Worm (Caenorhabditis elegans) whole organism, L4 larva: ENCODE measurements around the gene B0001.4.
A peak's percentile ranks its signal among the peaks of the same experiment; 100 is the strongest.
"Not testable (repeated sequence)": the region's sequence is repeated elsewhere in the genome, so short reads cannot be mapped to it uniquely, and the experiment has no call there.

Experiments
- F49E8.2 ChIP-seq: sonication (generic microtip); optimal IDR thresholded peaks from 2 replicates; lab custom pipeline; 2016; ENCODE audit warnings: missing compliant biosample characterization, mild to moderate bottlenecking, missing genetic modification characterization, borderline replicate concordance
- Y105C5A.15 ChIP-seq: fragments of 200-800 bp; sonication (Bioruptor generic); IDR thresholded peaks from 2 replicates; pipeline ENCODE4 v1.3.6; 2022; ENCODE audit warnings: missing genetic modification characterization, missing compliant biosample characterization
- ZK337.2 ChIP-seq: fragments of 200-800 bp; sonication (Bioruptor generic); IDR thresholded peaks from 2 replicates; pipeline ENCODE4 v1.3.6; 2022; ENCODE audit warnings: missing genetic modification reagents, missing genetic modification characterization, missing compliant biosample characterization
- aha-1 ChIP-seq: fragments of 150-350 bp; peaks from one replicate; lab custom pipeline; 2014; ENCODE audit warnings: missing biosample characterization, missing genetic modification characterization
- ceh-32 ChIP-seq: sonication (generic microtip); optimal IDR thresholded peaks from 2 replicates; lab custom pipeline; 2016; ENCODE audit warnings: mild to moderate bottlenecking, missing genetic modification characterization, missing compliant biosample characterization; ENCODE audit not compliant: poor library complexity
- ceh-62 ChIP-seq: sonication (generic microtip); optimal IDR thresholded peaks from 2 replicates; lab custom pipeline; 2017; ENCODE audit warnings: missing biosample characterization, missing genetic modification characterization
- ceh-82 ChIP-seq: sonication (generic microtip); optimal IDR thresholded peaks from 2 replicates; lab custom pipeline; 2017; ENCODE audit warnings: missing biosample characterization, missing genetic modification characterization
- ctbp-1 ChIP-seq: fragments of 200-800 bp; sonication (Bioruptor generic); IDR thresholded peaks from 2 replicates; pipeline ENCODE4 v1.3.6; 2022; ENCODE audit warnings: missing genetic modification reagents, missing genetic modification characterization, missing compliant biosample characterization
- daf-16 ChIP-seq, 3 experiments: sonication (generic microtip); optimal IDR thresholded peaks; 2 replicates each; lab custom pipeline; 2016 to 2017; ENCODE audit warnings: missing genetic modification characterization in 3 of 3, missing genetic modification reagents in 3 of 3, mild to moderate bottlenecking in 2 of 3, missing compliant biosample characterization in 2 of 3, missing biosample characterization in 1 of 3, moderate library complexity in 1 of 3
- daf-8 ChIP-seq: fragments of 200-800 bp; sonication (Bioruptor generic); IDR thresholded peaks from 2 replicates; pipeline ENCODE4 v1.3.6; 2022; ENCODE audit warnings: missing genetic modification characterization, missing compliant biosample characterization
- dmd-6 ChIP-seq: fragments of 200-800 bp; sonication (Bioruptor generic); IDR thresholded peaks from 2 replicates; pipeline ENCODE4 v1.3.6; 2022; ENCODE audit warnings: missing genetic modification reagents, missing genetic modification characterization, missing compliant biosample characterization
- dmd-9 ChIP-seq: fragments of 200-800 bp; sonication (Bioruptor generic); IDR thresholded peaks from 2 replicates; pipeline ENCODE4 v1.3.6; 2022; ENCODE audit warnings: missing genetic modification reagents, missing genetic modification characterization, missing compliant biosample characterization
- dve-1 ChIP-seq: sonication (generic microtip); optimal IDR thresholded peaks from 2 replicates; lab custom pipeline; 2017; ENCODE audit warnings: antibody characterized with exemption, mild to moderate bottlenecking, missing genetic modification characterization, missing compliant biosample characterization; ENCODE audit not compliant: insufficient read depth
- egl-43 ChIP-seq: fragments of 200-800 bp; sonication (Bioruptor generic); IDR thresholded peaks from 2 replicates; pipeline ENCODE4 v1.3.6; 2022; ENCODE audit warnings: missing genetic modification reagents, missing genetic modification characterization, missing compliant biosample characterization
- hlh-11 ChIP-seq: fragments of 200-800 bp; sonication (Bioruptor generic); optimal IDR thresholded peaks from 2 replicates; lab custom pipeline; 2018; ENCODE audit warnings: mild to moderate bottlenecking, missing genetic modification characterization, missing compliant biosample characterization
- hlh-30 ChIP-seq: sonication (generic microtip); optimal IDR thresholded peaks from 2 replicates; lab custom pipeline; 2017; ENCODE audit warnings: antibody characterized with exemption, mild to moderate bottlenecking, missing genetic modification characterization, missing compliant biosample characterization; ENCODE audit not compliant: insufficient read depth
- hmg-1.1 ChIP-seq: fragments of 200-800 bp; sonication (Bioruptor generic); IDR thresholded peaks from 2 replicates; pipeline ENCODE4 v1.3.6; 2022; ENCODE audit warnings: missing genetic modification reagents, missing genetic modification characterization, missing compliant biosample characterization
- lim-7 ChIP-seq: fragments of 200-800 bp; sonication (Bioruptor generic); IDR thresholded peaks from 2 replicates; pipeline ENCODE4 v1.3.6; 2022; ENCODE audit warnings: missing genetic modification characterization, missing compliant biosample characterization
- lin-1 ChIP-seq: fragments of 200-800 bp; sonication (Bioruptor generic); IDR thresholded peaks from 2 replicates; pipeline ENCODE4 v1.3.6; 2022; ENCODE audit warnings: missing genetic modification reagents, missing genetic modification characterization, missing compliant biosample characterization
- lin-38 ChIP-seq: fragments of 200-800 bp; sonication (Bioruptor generic); IDR thresholded peaks from 2 replicates; pipeline ENCODE4 v1.3.6; 2022; ENCODE audit warnings: missing genetic modification reagents, missing genetic modification characterization, missing compliant biosample characterization
- lir-3 ChIP-seq: sonication (generic microtip); optimal IDR thresholded peaks from 2 replicates; lab custom pipeline; 2016; ENCODE audit warnings: mild to moderate bottlenecking, missing genetic modification characterization, missing compliant biosample characterization
- lsy-2 ChIP-seq, 2 experiments: fragments of 150-350 bp in 1 of 2; sonication (generic microtip) in 1 of 2; optimal IDR thresholded peaks; 2 replicates each; lab custom pipeline; 2014 to 2017; ENCODE audit warnings: missing biosample characterization in 2 of 2, missing genetic modification characterization in 2 of 2
- madf-5 ChIP-seq, 2 experiments: fragments of 200-800 bp; sonication (Bioruptor generic); IDR thresholded peaks; 2 replicates each; pipeline ENCODE4 v1.3.6; 2022; ENCODE audit warnings: missing compliant biosample characterization in 2 of 2, missing genetic modification characterization in 2 of 2
- mdt-29 ChIP-seq: fragments of 200-800 bp; sonication (Bioruptor generic); IDR thresholded peaks from 2 replicates; pipeline ENCODE4 v1.3.6; 2022; ENCODE audit warnings: missing genetic modification reagents, missing genetic modification characterization, missing compliant biosample characterization
- mep-1 ChIP-seq: fragments of 150-350 bp; sonication (generic microtip); optimal IDR thresholded peaks from 3 replicates; lab custom pipeline; 2014; ENCODE audit warnings: missing biosample characterization, missing genetic modification characterization
- nhr-102 ChIP-seq: sonication (generic microtip); optimal IDR thresholded peaks from 2 replicates; lab custom pipeline; 2016; ENCODE audit warnings: mild to moderate bottlenecking, missing genetic modification characterization, moderate library complexity, missing compliant biosample characterization
- nhr-11 ChIP-seq: fragments of 150-350 bp; optimal IDR thresholded peaks from 2 replicates; lab custom pipeline; 2014; ENCODE audit warnings: missing biosample characterization, missing genetic modification characterization
- nhr-111 ChIP-seq: fragments of 200-800 bp; sonication (Bioruptor generic); optimal IDR thresholded peaks from 2 replicates; lab custom pipeline; 2018; ENCODE audit warnings: mild to moderate bottlenecking, missing genetic modification characterization, missing compliant biosample characterization
- nhr-25 ChIP-seq: sonication (generic microtip); optimal IDR thresholded peaks from 2 replicates; lab custom pipeline; 2017; ENCODE audit warnings: missing genetic modification characterization, mild to moderate bottlenecking, missing compliant biosample characterization, antibody characterized with exemption, moderate library complexity, borderline replicate concordance; ENCODE audit not compliant: insufficient read depth
- nhr-28 ChIP-seq: fragments of 150-350 bp; optimal IDR thresholded peaks from 2 replicates; lab custom pipeline; 2014; ENCODE audit warnings: missing biosample characterization, missing genetic modification characterization
- nhr-48 ChIP-seq: sonication (generic microtip); optimal IDR thresholded peaks from 2 replicates; lab custom pipeline; 2016; ENCODE audit warnings: mild to moderate bottlenecking, missing genetic modification characterization, missing compliant biosample characterization
- nhr-76 ChIP-seq: fragments of 150-350 bp; optimal IDR thresholded peaks from 2 replicates; lab custom pipeline; 2014; ENCODE audit warnings: missing biosample characterization, missing genetic modification characterization
- pha-4 ChIP-seq, 2 experiments: fragments of 150-350 bp in 1 of 2; fragments of 200-800 bp in 1 of 2; sonication (Bioruptor generic) in 1 of 2; IDR thresholded peaks in 1 of 2; optimal IDR thresholded peaks in 1 of 2; 2 replicates each; pipeline versions ENCODE4 v1.3.6 to Lab custom; 2014 to 2022; ENCODE audit warnings: missing genetic modification characterization in 2 of 2, missing genetic modification reagents in 2 of 2, missing biosample characterization in 1 of 2, missing compliant biosample characterization in 1 of 2
- php-3 ChIP-seq: fragments of 200-800 bp; sonication (Bioruptor generic); IDR thresholded peaks from 2 replicates; pipeline ENCODE4 v1.3.6; 2022; ENCODE audit warnings: missing genetic modification reagents, missing genetic modification characterization, missing compliant biosample characterization
- rbr-2 ChIP-seq: sonication (generic microtip); optimal IDR thresholded peaks from 2 replicates; lab custom pipeline; 2016; ENCODE audit warnings: missing genotype, missing genetic modification characterization, missing compliant biosample characterization
- sdz-12 ChIP-seq: fragments of 200-800 bp; sonication (Bioruptor generic); optimal IDR thresholded peaks from 2 replicates; lab custom pipeline; 2018; ENCODE audit warnings: mild to moderate bottlenecking, missing genetic modification characterization, missing compliant biosample characterization
- set-16 ChIP-seq: fragments of 200-800 bp; sonication (Bioruptor generic); IDR thresholded peaks from 2 replicates; pipeline ENCODE4 v1.3.6; 2022; ENCODE audit warnings: missing genetic modification reagents, missing genetic modification characterization, missing compliant biosample characterization
- unc-130 ChIP-seq: sonication (generic microtip); optimal IDR thresholded peaks from 2 replicates; lab custom pipeline; 2016; ENCODE audit warnings: missing genetic modification reagents, missing genetic modification characterization, missing compliant biosample characterization
- vab-7 ChIP-seq: fragments of 200-800 bp; sonication (Bioruptor generic); IDR thresholded peaks from 2 replicates; pipeline ENCODE4 v1.3.6; 2022; ENCODE audit warnings: missing genetic modification reagents, missing genetic modification characterization, missing compliant biosample characterization
- ztf-7 ChIP-seq: fragments of 150-350 bp; optimal IDR thresholded peaks from 2 replicates; lab custom pipeline; 2014; ENCODE audit warnings: missing biosample characterization, missing genetic modification characterization

The B0001.4 gene

DNA sequence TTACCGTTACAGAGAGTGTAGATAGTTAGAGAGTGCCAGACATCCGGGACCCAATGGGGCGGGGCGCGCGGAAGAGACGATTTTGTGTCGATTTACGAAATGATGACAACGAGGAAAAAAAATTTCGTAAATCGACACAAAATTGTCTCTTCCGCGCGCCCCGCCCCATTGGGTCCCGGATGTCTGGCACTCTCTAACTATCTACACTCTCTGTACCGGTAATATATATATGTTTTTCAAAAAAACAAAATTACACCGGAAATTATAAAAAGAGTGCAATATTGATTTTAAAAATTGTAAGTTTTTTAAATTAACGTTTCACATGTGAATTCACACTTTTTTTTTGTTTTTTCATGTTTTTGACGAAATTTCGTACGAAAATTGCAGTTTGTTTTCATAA lies at the start of gene B0001.4:
B0001.4 (minus strand) TSS at position 101 of the 400 bp plus-strand sequence.
- TF ChIP-seq vab-7; nhr-48 (tag; lab: Kevin White, UChicago); ceh-82 (tag; lab: Kevin White, UChicago): not testable (repeated sequence)

DNA sequence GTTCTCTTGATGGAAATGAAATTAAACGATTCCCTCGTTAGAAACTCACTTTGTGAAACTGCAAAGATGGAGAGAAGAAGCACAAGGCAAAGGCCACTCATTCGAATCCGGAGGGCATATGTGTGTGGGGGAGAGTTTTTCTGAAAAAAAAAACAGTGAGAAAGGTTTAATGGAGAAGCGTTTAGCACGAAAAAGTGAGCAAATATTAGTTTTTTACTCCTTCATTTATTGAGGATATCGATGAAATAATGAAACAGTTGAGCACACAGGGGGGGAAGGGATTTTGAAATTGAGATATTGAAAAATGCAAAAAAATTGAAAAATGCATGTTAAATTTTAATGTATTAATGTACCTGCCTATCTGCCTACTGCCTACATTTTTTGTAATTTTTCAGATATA lies 40.2 kb upstream of the B0001.4 start, which contains the start of gene nlr-1:
nlr-1 (minus strand) TSS at position 101 of the 400 bp plus-strand sequence.
- TF ChIP-seq hlh-11 (tag; lab: Kevin White, UChicago); ZK337.2 (GFP tag; lab: Robert Waterston, UW); dmd-9 (GFP tag; lab: Robert Waterston, UW): not testable (repeated sequence)

DNA sequence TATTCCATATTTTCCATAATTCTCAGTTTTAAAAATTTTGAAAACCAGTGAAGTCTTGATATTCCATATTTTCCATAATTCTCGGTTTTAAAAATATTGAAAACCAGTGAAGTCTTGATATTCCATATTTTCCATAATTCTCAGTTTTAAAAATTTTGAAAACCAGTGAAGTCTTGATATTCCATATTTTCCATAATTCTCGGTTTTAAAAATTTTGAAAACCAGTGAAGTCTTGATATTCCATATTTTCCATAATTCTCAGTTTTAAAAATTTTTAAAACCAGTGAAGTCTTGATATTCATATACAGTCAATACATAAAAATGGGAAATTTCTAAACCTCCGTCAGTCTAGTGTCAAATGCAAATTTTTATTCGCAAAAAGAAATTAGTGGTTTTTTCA lies 32.4 kb upstream of the B0001.4 start:
- TF ChIP-seq lim-7 (0 out of 2 replicates have a peak, but pooled peaks have one; percentile 40), madf-5 (GFP tag; IDR thresholded peaks at IDR 0.05; lab: Robert Waterston, UW) (peak in 1 of 2 experiments; percentile 78; a peak in 2 of 4 replicates)

DNA sequence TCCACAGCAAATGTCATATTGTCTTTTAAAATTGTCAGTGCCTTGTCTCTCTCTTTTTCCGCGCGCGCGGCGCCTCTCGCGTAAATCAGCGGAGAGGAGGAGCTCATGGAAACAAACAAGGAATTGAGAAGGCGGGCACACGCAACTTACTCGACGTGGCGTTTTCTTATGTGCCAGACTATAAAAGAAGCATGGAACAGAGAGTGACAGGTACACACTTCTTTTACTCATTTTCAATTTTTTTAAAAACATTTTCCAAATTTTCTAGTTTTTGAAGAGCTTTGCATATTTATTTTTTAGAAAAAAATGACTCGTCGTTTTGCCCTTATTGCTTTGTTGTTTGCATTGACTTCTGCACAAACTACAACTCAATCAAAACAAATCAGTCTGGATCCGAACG lies 30.0 kb upstream of the B0001.4 start, which contains the start of gene F20B10.3:
F20B10.3 (plus strand) TSS at position 301 of the 400 bp plus-strand sequence.
- TF ChIP-seq php-3 (GFP tag; lab: Robert Waterston, UW) = no peak

DNA sequence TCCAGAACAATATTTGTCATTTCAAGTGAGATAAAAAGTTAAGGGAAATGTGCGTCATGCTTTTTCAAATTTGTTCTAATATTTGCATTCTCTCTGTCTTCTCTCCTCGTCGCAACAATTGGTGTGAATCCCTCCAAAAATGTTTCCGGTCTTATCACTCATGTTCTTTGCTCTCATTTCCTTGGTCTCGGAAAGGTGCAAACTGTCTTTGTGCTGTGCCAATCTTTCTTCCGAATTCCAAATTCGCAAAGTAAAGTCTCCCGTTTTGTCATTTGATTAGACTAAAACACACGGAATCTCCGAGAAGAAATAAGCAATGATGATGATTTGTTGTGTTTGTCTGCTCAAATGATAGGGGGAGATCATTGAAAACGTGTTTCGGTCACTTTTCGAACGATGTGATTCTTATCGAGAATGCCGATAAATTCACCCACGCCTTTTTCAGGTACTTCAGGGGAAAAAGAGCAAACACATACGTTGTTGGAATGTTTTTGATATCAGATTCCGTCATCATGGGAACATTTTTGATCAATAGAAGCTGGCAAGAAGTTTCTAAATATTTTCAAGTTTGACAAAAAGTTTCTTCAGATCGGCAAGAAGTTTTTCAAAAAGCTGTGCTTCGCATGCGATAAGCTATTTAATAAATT lies 27.6 kb upstream of the B0001.4 start:
- no peak for TF ChIP-seq daf-16 (GFP tag; optimal IDR thresholded peaks at IDR 0.05; lab: Kevin White, UChicago)
- TF ChIP-seq daf-16 (tag; optimal IDR thresholded peaks at IDR 0.05; lab: Kevin White, UChicago) = peak; percentile 14
- peak; percentile 55 for TF ChIP-seq aha-1 (tag; lab: Kevin White, UChicago)
- TF ChIP-seq mdt-29 (GFP tag; lab: Robert Waterston, UW) = no peak
- no peak for TF ChIP-seq nhr-102
- TF ChIP-seq set-16 (GFP tag; lab: Robert Waterston, UW) = no peak
- TF ChIP-seq egl-43 (GFP tag; lab: Robert Waterston, UW) = no peak
- TF ChIP-seq sdz-12 (GFP tag; lab: Kevin White, UChicago) = no peak
- TF ChIP-seq lim-7 = no peak
- no peak for TF ChIP-seq lin-1 (GFP tag; lab: Robert Waterston, UW)
- TF ChIP-seq nhr-11 (tag; lab: Kevin White, UChicago) = no peak
- TF ChIP-seq nhr-28 (tag; lab: Kevin White, UChicago) = peak; percentile 28
- no peak for TF ChIP-seq unc-130
- TF ChIP-seq php-3 (GFP tag; lab: Robert Waterston, UW) = no peak
- no peak for TF ChIP-seq nhr-76 (tag; lab: Kevin White, UChicago)
- no peak for TF ChIP-seq ceh-62
- no peak for TF ChIP-seq madf-5 (GFP tag; IDR thresholded peaks at IDR 0.05; lab: Robert Waterston, UW)
- TF ChIP-seq hmg-1.1 (GFP tag; lab: Robert Waterston, UW) = no peak
- TF ChIP-seq lir-3 (tag; lab: Kevin White, UChicago) = no peak
- TF ChIP-seq F49E8.2 (tag; lab: Kevin White, UChicago) = no peak
- no peak for TF ChIP-seq nhr-25 (tag; lab: Kevin White, UChicago)
- TF ChIP-seq lin-38 (GFP tag; lab: Robert Waterston, UW) = no peak
- no peak for TF ChIP-seq daf-8 (GFP tag; lab: Robert Waterston, UW)
- no peak for TF ChIP-seq hlh-30 (tag; lab: Kevin White, UChicago)
- TF ChIP-seq dmd-6 (GFP tag; lab: Robert Waterston, UW) = peak; percentile 24; the same call in 1 of the 2 replicates
- TF ChIP-seq lsy-2 (tag; optimal IDR thresholded peaks at IDR 0.05; lab: Kevin White, UChicago) = no peak
- no peak for TF ChIP-seq ctbp-1 (GFP tag; lab: Robert Waterston, UW)
- no peak for TF ChIP-seq nhr-111
- TF ChIP-seq ztf-7 (tag; lab: Kevin White, UChicago) = no peak
- TF ChIP-seq pha-4 (GFP tag; IDR thresholded peaks at IDR 0.05; lab: Robert Waterston, UW) = no peak
- TF ChIP-seq pha-4 (tag; optimal IDR thresholded peaks at IDR 0.05; lab: Kevin White, UChicago) = no peak
- no peak for TF ChIP-seq rbr-2 (tag; lab: Kevin White, UChicago)
- TF ChIP-seq Y105C5A.15 (GFP tag; lab: Robert Waterston, UW) = no peak
- no peak for TF ChIP-seq mep-1 (tag; lab: Kevin White, UChicago)
- no peak for TF ChIP-seq ceh-32 (tag; lab: Kevin White, UChicago)
- TF ChIP-seq dve-1 = no peak
